Worm (Caenorhabditis elegans): ENCODE measurements around the gene F20A1.2.

The F20A1.2 gene

ce11 chrV:6998303-6998884 is 47.7 kb upstream of the F20A1.2 start, which contains the start of gene nhr-42 (continued):
- TF ChIP-seq lin-35 (GFP tag; optimal IDR thresholded peaks at IDR 0.05), result peak in 1 of 2 experiments; percentile 18
- no peak for TF ChIP-seq rnt-1 (tag; optimal IDR thresholded peaks at IDR 0.05)
- TF ChIP-seq ztf-4 (tag; optimal IDR thresholded peaks at IDR 0.05), result no peak
- TF ChIP-seq ceh-63 (GFP tag; optimal IDR thresholded peaks at IDR 0.05), result no peak
- TF ChIP-seq efl-1 (optimal IDR thresholded peaks at IDR 0.05), result peak; percentile 2 to 3
- peak; percentile 1 to 77 for TF ChIP-seq efl-1 (GFP tag; optimal IDR thresholded peaks at IDR 0.05 in 1 of 2)
- no peak for TF ChIP-seq aly-2 (tag; optimal IDR thresholded peaks at IDR 0.05)
- TF ChIP-seq zip-4 (GFP tag; optimal IDR thresholded peaks at IDR 0.05), result no peak
- TF ChIP-seq lin-14 (GFP tag; optimal IDR thresholded peaks at IDR 0.05), result peak; percentile 68
- TF ChIP-seq unc-30 (tag; optimal IDR thresholded peaks at IDR 0.05), result no peak

ce11 chrV:7000734-7001133 is 45.4 kb upstream of the F20A1.2 start:
- TF ChIP-seq efl-1 (optimal IDR thresholded peaks at IDR 0.05) (no peak), efl-1 (GFP tag; optimal IDR thresholded peaks at IDR 0.05 in 1 of 2) (peak in 1 of 2 experiments; percentile 75), elt-2 (tag; optimal IDR thresholded peaks at IDR 0.05) (peak; percentile 1), lir-3 (tag; optimal IDR thresholded peaks at IDR 0.05; ENCODE audit: poor library complexity) (no peak)

ce11 chrV:7003850-7004249 is 42.3 kb upstream of the F20A1.2 start, which contains the start of gene srab-4:
Gene srab-4, plus strand, starts transcription at chrV:7004150.
- no peak for TF ChIP-seq nhr-77 (tag; optimal IDR thresholded peaks at IDR 0.05)
- no peak for TF ChIP-seq pag-3 (tag; optimal IDR thresholded peaks at IDR 0.05; ENCODE audit: borderline replicate concordance, insufficient read depth)
- no peak for TF ChIP-seq sup-37 (GFP tag; optimal IDR thresholded peaks at IDR 0.05)
- no peak for TF ChIP-seq lin-35 (GFP tag; optimal IDR thresholded peaks at IDR 0.05)
- no peak for TF ChIP-seq ceh-63 (GFP tag; optimal IDR thresholded peaks at IDR 0.05)
- no peak for TF ChIP-seq pax-3 (tag; optimal IDR thresholded peaks at IDR 0.05)
- TF ChIP-seq lsy-2 (tag; optimal IDR thresholded peaks at IDR 0.05), result no peak
- TF ChIP-seq mdl-1 (tag; optimal IDR thresholded peaks at IDR 0.05), result no peak
- no peak for TF ChIP-seq unc-62 (GFP tag; optimal IDR thresholded peaks at IDR 0.05)
- TF ChIP-seq F16B12.6 (tag; optimal IDR thresholded peaks at IDR 0.05), result no peak
- no peak for TF ChIP-seq tlp-1 (tag; optimal IDR thresholded peaks at IDR 0.05)
- no peak for TF ChIP-seq mab-9 (GFP tag; IDR thresholded peaks at IDR 0.05)
- TF ChIP-seq nhr-90 (tag; optimal IDR thresholded peaks at IDR 0.05; ENCODE audit: poor library complexity), result no peak
- TF ChIP-seq ceh-88 (GFP tag; IDR thresholded peaks at IDR 0.05), result no peak
- no peak for TF ChIP-seq egl-13 (tag; optimal IDR thresholded peaks at IDR 0.05)
- TF ChIP-seq aly-2 (tag; optimal IDR thresholded peaks at IDR 0.05), result no peak

- no peak for TF ChIP-seq unc-130 (tag; optimal IDR thresholded peaks at IDR 0.05)
- TF ChIP-seq zip-4 (GFP tag; optimal IDR thresholded peaks at IDR 0.05), result no peak
These were observed 40.1 kb upstream of the F20A1.2 start, which contains the start of gene spig-10 for ce11 chrV:7005964-7006363. Gene spig-10, plus strand, starts transcription at chrV:7006264.

ce11 chrV:7007307-7007706 is 38.8 kb upstream of the F20A1.2 start, which contains the start of gene drd-10:
Gene drd-10, plus strand, starts transcription at chrV:7007607.
- no peak for TF ChIP-seq vab-15 (tag; optimal IDR thresholded peaks at IDR 0.05)
- no peak for TF ChIP-seq lir-3 (tag; optimal IDR thresholded peaks at IDR 0.05; ENCODE audit: poor library complexity)
- TF ChIP-seq ceh-88 (GFP tag; IDR thresholded peaks at IDR 0.05), result no peak
- TF ChIP-seq snpc-4 (tag; optimal IDR thresholded peaks at IDR 0.05), result no peak
- no peak for TF ChIP-seq nhr-12 (tag; optimal IDR thresholded peaks at IDR 0.05)
- no peak for TF ChIP-seq nhr-76 (tag; optimal IDR thresholded peaks at IDR 0.05)
- no peak for TF ChIP-seq unc-98 (GFP tag; IDR thresholded peaks at IDR 0.05)
- TF ChIP-seq fkh-4 (tag; optimal IDR thresholded peaks at IDR 0.05; ENCODE audit: borderline replicate concordance), result no peak
- TF ChIP-seq nhr-19 (GFP tag; conservative IDR thresholded peaks at IDR 0.05), result no peak
- no peak for TF ChIP-seq nhr-85 (tag)
